Fruit fly (Drosophila melanogaster) Kc167 (cell line): Measurements from ENCODE around the gene dsf.

Source experiments
- Myc ChIP-seq: fragments of >200 bp; optimal IDR thresholded peaks from 2 replicates; lab custom pipeline; 2017; ENCODE audit warnings: missing external identifiers
- Sin3A ChIP-seq: fragments of >200 bp; optimal IDR thresholded peaks from 2 replicates; lab custom pipeline; 2018; ENCODE audit warnings: missing external identifiers
- h ChIP-seq: fragments of >200 bp; optimal IDR thresholded peaks from 3 replicates; lab custom pipeline; 2018; ENCODE audit warnings: missing external identifiers
- insv ChIP-seq: fragments of >200 bp; optimal IDR thresholded peaks from 3 replicates; lab custom pipeline; 2018; ENCODE audit warnings: missing external identifiers
- psq ChIP-seq: fragments of >200 bp; optimal IDR thresholded peaks from 2 replicates; lab custom pipeline; 2017; ENCODE audit warnings: missing external identifiers
- ttk ChIP-seq: sonication (Bioruptor generic); optimal IDR thresholded peaks from 2 replicates; lab custom pipeline; 2017; ENCODE audit warnings: missing external identifiers

dsf gene

DNA sequence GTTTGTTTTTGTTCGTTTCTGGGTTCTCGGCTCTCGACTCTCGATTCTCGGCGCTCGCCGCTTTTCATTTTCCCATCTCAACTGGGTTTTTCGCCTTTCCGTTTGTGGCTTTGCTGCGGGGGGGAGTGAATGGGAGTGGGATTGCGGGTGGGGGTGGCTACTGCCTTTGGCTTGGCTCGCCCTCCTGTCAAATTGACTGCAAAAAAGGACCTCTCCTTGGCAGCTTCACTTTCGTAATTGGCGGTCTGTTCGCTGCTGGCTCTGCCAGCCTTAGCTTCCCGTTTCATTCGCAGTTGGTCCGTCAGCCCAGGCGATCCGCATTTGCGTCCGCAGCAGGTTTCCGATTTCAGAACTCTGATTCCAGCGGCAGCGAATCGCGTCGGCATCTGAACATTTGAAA, at the start of gene dsf:
TSS of gene dsf (plus strand) at position 301 of the 400 bp plus-strand sequence.
- TF ChIP-seq Sin3A (no peak), ttk (no peak), h (no peak), psq (lab: Kevin White, UChicago) (no peak), Myc (lab: Kevin White, UChicago) (no peak)

- TF ChIP-seq h = no peak
- TF ChIP-seq ttk = no peak
- TF ChIP-seq Sin3A = no peak
- TF ChIP-seq insv (lab: Kevin White, UChicago) = no peak
- TF ChIP-seq psq (lab: Kevin White, UChicago) = no peak
- no peak for TF ChIP-seq Myc (lab: Kevin White, UChicago)
These were observed 49.2 kb upstream of the dsf start for dm6 chr2L:5876474-5877067.

DNA sequence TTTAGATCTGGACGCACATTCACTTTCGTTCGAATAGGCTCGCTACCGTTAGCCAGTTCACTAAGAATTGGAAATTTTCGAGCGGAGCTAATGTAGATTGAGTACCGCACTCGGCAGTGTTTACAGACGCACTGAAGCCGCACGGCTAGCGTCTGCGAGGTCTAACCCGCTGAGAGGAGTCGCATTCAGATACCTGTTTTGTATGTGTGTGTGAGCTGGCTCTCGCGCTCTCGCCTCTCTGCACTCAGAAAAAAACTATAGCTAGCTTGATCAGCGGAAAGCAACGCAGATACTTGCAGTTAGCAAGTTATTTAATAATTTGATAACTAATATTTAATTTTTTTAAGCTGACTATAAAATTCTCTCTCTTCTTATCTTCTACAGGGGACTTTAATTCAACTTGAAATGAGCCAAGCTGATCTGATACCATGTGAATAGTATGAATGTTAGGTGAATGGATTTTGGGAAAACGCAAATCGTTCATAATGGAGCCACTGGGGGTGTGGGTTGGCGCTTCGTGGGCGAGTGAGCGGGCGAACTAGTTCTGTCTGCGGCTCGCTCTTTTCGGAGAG, 46.3 kb upstream of the dsf start, which contains the start of gene rau:
TSS of gene rau (minus strand) at position 136 of the 572 bp plus-strand sequence.
- TF ChIP-seq psq (lab: Kevin White, UChicago) = no peak
- TF ChIP-seq ttk = no peak
- TF ChIP-seq h = no peak
- no peak for TF ChIP-seq Sin3A
- no peak for TF ChIP-seq insv (lab: Kevin White, UChicago)
- TF ChIP-seq Myc (lab: Kevin White, UChicago) = no peak

dm6 chr2L:5881181-5881580, 44.6 kb upstream of the dsf start:
- TF ChIP-seq Sin3A (no peak), ttk (no peak), Myc (lab: Kevin White, UChicago) (no peak), h (no peak), insv (lab: Kevin White, UChicago) (no peak), psq (lab: Kevin White, UChicago) (no peak)

- TF ChIP-seq insv (lab: Kevin White, UChicago) (no peak), ttk (no peak), Sin3A (no peak), Myc (lab: Kevin White, UChicago) (no peak), h (no peak), psq (lab: Kevin White, UChicago) (no peak)
These were observed 42.3 kb upstream of the dsf start, which contains the start of gene CG44574 for dm6 chr2L:5883441-5883840. CG44574 (plus strand) TSS chr2L:5883741.

- TF ChIP-seq ttk = no peak
- no peak for TF ChIP-seq insv (lab: Kevin White, UChicago)
- TF ChIP-seq Myc (lab: Kevin White, UChicago) = no peak
- no peak for TF ChIP-seq psq (lab: Kevin White, UChicago)
- TF ChIP-seq h = no peak
- TF ChIP-seq Sin3A = no peak
These were observed 41.1 kb upstream of the dsf start, which contains the start of the genes Sfp26Ac and CG43185 for dm6 chr2L:5884674-5885073. Sfp26Ac (minus strand) TSS chr2L:5884774. CG43185 (plus strand) TSS chr2L:5884888.

DNA sequence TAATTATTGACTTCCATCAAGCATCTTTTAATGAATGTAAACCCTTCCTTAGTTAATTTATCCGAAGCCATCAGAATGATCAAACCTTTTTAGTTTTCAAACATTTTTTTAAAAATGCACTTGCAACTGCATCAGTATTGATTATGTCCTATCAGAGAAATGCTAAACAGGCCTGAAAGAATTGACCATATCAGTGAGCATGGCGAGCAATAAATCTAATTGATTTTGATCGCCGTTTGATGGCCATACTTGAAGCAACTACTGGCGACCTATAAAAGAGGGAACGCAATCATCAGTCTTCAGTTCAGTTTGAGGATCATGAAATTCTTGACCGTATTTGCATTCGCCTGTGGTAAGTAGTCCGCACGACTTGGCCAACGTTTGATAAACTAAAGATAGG, 40.0 kb upstream of the dsf start, which contains the start of gene CG9029:
TSS of gene CG9029 (plus strand) at position 301 of the 400 bp plus-strand sequence.
- TF ChIP-seq Myc (lab: Kevin White, UChicago) = no peak
- TF ChIP-seq h = no peak
- TF ChIP-seq psq (lab: Kevin White, UChicago) = no peak
- no peak for TF ChIP-seq Sin3A
- TF ChIP-seq ttk = no peak
- TF ChIP-seq insv (lab: Kevin White, UChicago) = no peak

- TF ChIP-seq psq (lab: Kevin White, UChicago) (no peak), h (no peak), Myc (lab: Kevin White, UChicago) (no peak), insv (lab: Kevin White, UChicago) (no peak), Sin3A (no peak), ttk (no peak)
These were observed 38.8 kb upstream of the dsf start for dm6 chr2L:5886955-5887354.

- TF ChIP-seq psq (lab: Kevin White, UChicago) (no peak), Myc (lab: Kevin White, UChicago) (no peak), h (no peak), Sin3A (no peak), ttk (no peak), insv (lab: Kevin White, UChicago) (no peak)
These were observed 35.2 kb upstream of the dsf start for dm6 chr2L:5890556-5890955.

- TF ChIP-seq insv (lab: Kevin White, UChicago) (no peak), Sin3A (no peak), Myc (lab: Kevin White, UChicago) (no peak), h (no peak), psq (lab: Kevin White, UChicago) (no peak)
These were observed 33.0 kb upstream of the dsf start, which contains the start of gene Acp26Ab for dm6 chr2L:5892762-5893161. Acp26Ab (minus strand) TSS chr2L:5892862.

DNA sequence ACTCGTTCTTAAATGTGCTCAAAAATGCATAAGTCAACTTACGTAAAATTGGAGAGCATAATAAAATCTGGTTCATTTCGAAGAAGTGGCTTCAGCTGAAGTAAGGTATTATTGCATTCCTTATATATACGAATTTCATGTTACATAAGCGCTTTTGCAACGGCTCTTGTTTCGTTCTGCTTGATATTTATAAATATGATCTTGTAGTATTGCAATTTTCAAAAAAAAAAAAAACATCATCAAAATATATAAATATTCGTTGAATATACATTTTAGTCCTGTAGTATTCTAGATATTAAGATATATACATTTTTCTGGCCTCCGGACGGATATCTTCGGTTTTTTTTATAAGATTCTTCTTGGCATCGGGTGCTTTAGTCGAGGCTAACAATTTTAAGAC, 31.9 kb upstream of the dsf start, which contains the start of gene Acp26Aa:
TSS of gene Acp26Aa (minus strand) at position 101 of the 400 bp plus-strand sequence.
- TF ChIP-seq insv (lab: Kevin White, UChicago) = no peak
- TF ChIP-seq Sin3A = no peak
- TF ChIP-seq ttk = no peak
- no peak for TF ChIP-seq Myc (lab: Kevin White, UChicago)
- TF ChIP-seq h = no peak
- no peak for TF ChIP-seq psq (lab: Kevin White, UChicago)

DNA sequence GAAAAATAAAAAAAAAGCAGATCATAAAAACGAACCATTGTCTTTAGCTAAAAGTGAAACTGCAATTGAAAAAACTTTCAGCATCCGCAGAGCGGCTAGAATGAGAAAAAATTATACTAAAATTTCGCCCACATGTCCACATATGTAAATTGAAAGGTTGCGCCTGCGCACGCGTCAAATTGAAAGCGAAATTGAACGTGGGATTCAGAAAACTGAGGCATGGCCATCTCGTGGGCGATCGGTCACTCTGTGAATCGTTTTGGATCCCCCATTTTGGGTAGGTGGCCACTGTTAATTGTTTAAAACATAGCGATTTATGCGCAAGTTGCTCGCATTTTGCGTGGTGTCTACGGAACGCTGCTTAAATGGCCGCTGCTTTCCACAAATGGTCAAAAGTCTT, 31.2 kb upstream of the dsf start:
- no peak for TF ChIP-seq psq (lab: Kevin White, UChicago)

- TF ChIP-seq ttk (no peak), h (no peak), insv (lab: Kevin White, UChicago) (no peak), psq (lab: Kevin White, UChicago) (no peak), Sin3A (no peak), Myc (lab: Kevin White, UChicago) (no peak)
These were observed 26.5 kb upstream of the dsf start for dm6 chr2L:5899170-5899708.
